Fruit fly (Drosophila melanogaster): Measurements from ENCODE around the gene CG4496.

CG4496 gene

dm6 chr2L:7188530-7188996, 1.2 kb downstream of the CG4496 start (continued):
- TF ChIP-seq Xrp1 (GFP tag; IDR thresholded peaks at IDR 0.05) = peak; percentile 99
- peak; percentile 99 for TF ChIP-seq CG15269 (tag; optimal IDR thresholded peaks at IDR 0.05)
- TF ChIP-seq nom (GFP tag; optimal IDR thresholded peaks at IDR 0.05) = peak; percentile 98
- peak; percentile 98 for TF ChIP-seq Sox102F (GFP tag; optimal IDR thresholded peaks at IDR 0.05)
- TF ChIP-seq eve (GFP tag; optimal IDR thresholded peaks at IDR 0.05) = peak in 1 of 2 experiments; percentile 99
- TF ChIP-seq CG30403 (GFP tag; optimal IDR thresholded peaks at IDR 0.05) = peak; percentile 99
- peak; percentile 94 for TF ChIP-seq Bteb2 (GFP tag; optimal IDR thresholded peaks at IDR 0.05)
- TF ChIP-seq ap (GFP tag; IDR thresholded peaks at IDR 0.05) = peak; percentile 96
- TF ChIP-seq emc (GFP tag; optimal IDR thresholded peaks at IDR 0.05) = peak; percentile 92
- TF ChIP-seq Doc3 (GFP tag; IDR thresholded peaks at IDR 0.05; ENCODE audit: partially characterized antibody) = no peak
- peak; percentile 96 for TF ChIP-seq Fer2 (tag; optimal IDR thresholded peaks at IDR 0.05)
- peak; percentile 99 for TF ChIP-seq tgo (GFP tag; IDR thresholded peaks at IDR 0.05)
- peak; percentile 88 for TF ChIP-seq CG9876 (GFP tag; optimal IDR thresholded peaks at IDR 0.05)
- TF ChIP-seq CG6683 (GFP tag; optimal IDR thresholded peaks at IDR 0.05) = peak; percentile 96
- TF ChIP-seq NC2β (GFP tag; optimal IDR thresholded peaks at IDR 0.05) = peak; percentile 96
- TF ChIP-seq amos (GFP tag; IDR thresholded peaks at IDR 0.05; ENCODE audit: partially characterized antibody) = no peak; the same call in 1 of the 2 replicates
- peak; percentile 90 for TF ChIP-seq Antp (GFP tag; optimal IDR thresholded peaks at IDR 0.05)
- peak; percentile 94 for TF ChIP-seq CG31224 (GFP tag; IDR thresholded peaks at IDR 0.05)
- peak; percentile 97 for TF ChIP-seq phol (tag; optimal IDR thresholded peaks at IDR 0.05)
- TF ChIP-seq CG17186 (GFP tag; optimal IDR thresholded peaks at IDR 0.05) = peak; percentile 87
- peak; percentile 92 for TF ChIP-seq abd-A (tag; optimal IDR thresholded peaks at IDR 0.05)
- peak; percentile 98 for TF ChIP-seq unpg (GFP tag; optimal IDR thresholded peaks at IDR 0.05)
- TF ChIP-seq Gsc (GFP tag; IDR thresholded peaks at IDR 0.05) = peak; percentile 96
- TF ChIP-seq CG4328 (GFP tag; optimal IDR thresholded peaks at IDR 0.05) = peak; percentile 98
- TF ChIP-seq B-H1 (GFP tag; IDR thresholded peaks at IDR 0.05) = peak; percentile 97
- TF ChIP-seq bowl (GFP tag; IDR thresholded peaks at IDR 0.05) = peak; percentile 95
- peak; percentile 97 for TF ChIP-seq CG7786 (GFP tag; optimal IDR thresholded peaks at IDR 0.05)
- TF ChIP-seq CG13424 (tag; optimal IDR thresholded peaks at IDR 0.05) = peak; percentile 99
- TF ChIP-seq CG3407 (GFP tag; optimal IDR thresholded peaks at IDR 0.05) = peak; percentile 97
- peak; percentile 96 for TF ChIP-seq CG13624 (GFP tag; optimal IDR thresholded peaks at IDR 0.05)
- TF ChIP-seq sna (GFP tag; IDR thresholded peaks at IDR 0.05; ENCODE audit: partially characterized antibody) = no peak
- peak; percentile 88 for TF ChIP-seq Myb (GFP tag; optimal IDR thresholded peaks at IDR 0.05)
- TF ChIP-seq BEAF-32 (GFP tag; optimal IDR thresholded peaks at IDR 0.05) = peak; percentile 19
- peak; percentile 95 for TF ChIP-seq Camta (GFP tag; optimal IDR thresholded peaks at IDR 0.05)
- peak; percentile 97 for TF ChIP-seq gce (GFP tag; IDR thresholded peaks at IDR 0.05)
- peak; percentile 78 for TF ChIP-seq ash1 (GFP tag; optimal IDR thresholded peaks at IDR 0.05)
- peak; percentile 97 for TF ChIP-seq chn (GFP tag; optimal IDR thresholded peaks at IDR 0.05)
- TF ChIP-seq mirr (GFP tag; optimal IDR thresholded peaks at IDR 0.05) = peak; percentile 92
- TF ChIP-seq chinmo (GFP tag; IDR thresholded peaks at IDR 0.05; ENCODE audit: partially characterized antibody) = peak; percentile 87; the same call in 2 of the 4 replicates
- peak; percentile 99 for TF ChIP-seq wor (GFP tag; IDR thresholded peaks at IDR 0.05)
- TF ChIP-seq ase (GFP tag; IDR thresholded peaks at IDR 0.05) = peak; percentile 98
- peak; percentile 90 for TF ChIP-seq dati (GFP tag; IDR thresholded peaks at IDR 0.05)
- peak; percentile 98 for TF ChIP-seq Abd-B (GFP tag; optimal IDR thresholded peaks at IDR 0.05)
- no peak for TF ChIP-seq vnd (GFP tag; IDR thresholded peaks at IDR 0.05; ENCODE audit: partially characterized antibody)
- TF ChIP-seq CG12659 (GFP tag; optimal IDR thresholded peaks at IDR 0.05) = peak; percentile 99
- peak; percentile 97 for TF ChIP-seq slp2 (GFP tag; optimal IDR thresholded peaks at IDR 0.05)
- peak; percentile 88 for TF ChIP-seq Jarid2 (GFP tag; optimal IDR thresholded peaks at IDR 0.05)
- TF ChIP-seq lov (optimal IDR thresholded peaks at IDR 0.05) = no peak
- peak; percentile 96 for TF ChIP-seq lov (GFP tag; IDR thresholded peaks at IDR 0.05)
- peak; percentile 97 for TF ChIP-seq CG10654 (GFP tag; optimal IDR thresholded peaks at IDR 0.05)

Data from whole organism, embryonic.